Fruit fly (Drosophila melanogaster) whole organism, embryonic: Measurements from ENCODE around the gene moon.

Experiments
- Fer3 ChIP-seq: fragments of 200-800 bp; sonication (Bioruptor generic); optimal IDR thresholded peaks from 2 replicates; lab custom pipeline; 2018; ENCODE audit warnings: missing biosample characterization, mild to moderate bottlenecking, missing genetic modification characterization, moderate library complexity
- MESR4 ChIP-seq: fragments of 200-800 bp; sonication (Bioruptor generic); optimal IDR thresholded peaks from 2 replicates; lab custom pipeline; 2018; ENCODE audit warnings: missing biosample characterization, mild to moderate bottlenecking, missing genetic modification characterization, moderate library complexity
- cwo ChIP-seq: fragments of 200-800 bp; sonication (Bioruptor generic); optimal IDR thresholded peaks from 3 replicates; lab custom pipeline; 2017; ENCODE audit warnings: missing biosample characterization, missing genetic modification characterization, mild to moderate bottlenecking, moderate library complexity, missing genetic modification reagents
- exex ChIP-seq: fragments of 200-800 bp; sonication (Bioruptor generic); optimal IDR thresholded peaks from 4 replicates; lab custom pipeline; 2018; ENCODE audit warnings: missing biosample characterization, mild to moderate bottlenecking, missing genetic modification characterization, moderate library complexity
- seq ChIP-seq: fragments of 200-800 bp; sonication (Bioruptor generic); IDR thresholded peaks from 2 replicates; pipeline ENCODE4 v1.3.6; 2022; ENCODE audit warnings: missing biosample characterization, missing genetic modification characterization
- toy ChIP-seq: fragments of 200-800 bp; sonication (Bioruptor generic); IDR thresholded peaks from 2 replicates; pipeline ENCODE4 v1.3.6; 2022; ENCODE audit warnings: missing biosample characterization, missing genetic modification characterization

dm6 chrX:12056535-12056934, 16.1 kb downstream of the moon start, which contains the start of gene Uch-L5R:
- TF ChIP-seq Fer3 (no peak), MESR4 (GFP tag; lab: Kevin White, UChicago) (no peak), exex (no peak), toy (GFP tag; lab: Robert Waterston, UW) (no peak), cwo (GFP tag; lab: Kevin White, UChicago) (no peak), seq (GFP tag; lab: Robert Waterston, UW) (no peak)
